Fruit fly (Drosophila melanogaster) whole organism, prepupa: ENCODE measurements around the gene mthl5.

Source experiments
- Blimp-1 ChIP-seq: fragments of 200-800 bp; sonication (Bioruptor generic); optimal IDR thresholded peaks from 3 replicates; lab custom pipeline; 2017; ENCODE audit warnings: missing biosample characterization, missing genetic modification characterization, mild to moderate bottlenecking, moderate library complexity, missing genetic modification reagents
- CG10631 ChIP-seq: fragments of 200-800 bp; sonication (Bioruptor generic); optimal IDR thresholded peaks from 2 replicates; lab custom pipeline; 2016; ENCODE audit warnings: missing biosample characterization, missing genetic modification characterization
- CG11294 ChIP-seq: fragments of 200-800 bp; sonication (Bioruptor generic); IDR thresholded peaks from 2 replicates; pipeline ENCODE4 v1.3.6; 2022; ENCODE audit warnings: missing biosample characterization, missing genetic modification characterization
- CG11762 ChIP-seq: fragments of 200-800 bp; sonication (Bioruptor generic); optimal IDR thresholded peaks from 3 replicates; lab custom pipeline; 2016; ENCODE audit warnings: missing biosample characterization, missing genetic modification characterization; ENCODE audit not compliant: insufficient read depth
- CG11902 ChIP-seq: fragments of 200-800 bp; sonication (Bioruptor generic); optimal IDR thresholded peaks from 3 replicates; lab custom pipeline; 2016; ENCODE audit warnings: missing biosample characterization, missing genetic modification characterization
- CG15336 ChIP-seq: fragments of 200-800 bp; sonication (Bioruptor generic); IDR thresholded peaks from 2 replicates; pipeline ENCODE4 v1.3.6; 2022; ENCODE audit warnings: missing biosample characterization, missing genetic modification characterization
- CG16779 ChIP-seq: fragments of 200-800 bp; sonication (Bioruptor generic); optimal IDR thresholded peaks from 3 replicates; lab custom pipeline; 2017; ENCODE audit warnings: missing biosample characterization, mild to moderate bottlenecking, missing genetic modification characterization
- CG3032 ChIP-seq: fragments of 200-800 bp; optimal IDR thresholded peaks from 2 replicates; lab custom pipeline; 2019; ENCODE audit warnings: missing biosample characterization, mild to moderate bottlenecking, missing genetic modification characterization, moderate library complexity
- CG31627 ChIP-seq: fragments of 200-800 bp; sonication (Bioruptor generic); optimal IDR thresholded peaks from 3 replicates; lab custom pipeline; 2016; ENCODE audit warnings: missing biosample characterization, missing genetic modification characterization
- CG32006 ChIP-seq: fragments of 200-800 bp; sonication (Bioruptor generic); optimal IDR thresholded peaks from 3 replicates; lab custom pipeline; 2017; ENCODE audit warnings: missing biosample characterization, mild to moderate bottlenecking, missing genetic modification characterization
- CG34406 ChIP-seq: fragments of 200-800 bp; sonication (Bioruptor generic); optimal IDR thresholded peaks from 3 replicates; lab custom pipeline; 2016; ENCODE audit warnings: missing biosample characterization, missing genetic modification characterization
- CG3919 ChIP-seq: fragments of 200-800 bp; sonication (Bioruptor generic); optimal IDR thresholded peaks from 3 replicates; lab custom pipeline; 2016; ENCODE audit warnings: missing biosample characterization, missing genetic modification characterization
- CG4318 ChIP-seq: fragments of 200-800 bp; sonication (Bioruptor generic); optimal IDR thresholded peaks from 3 replicates; lab custom pipeline; 2017; ENCODE audit warnings: missing biosample characterization, mild to moderate bottlenecking, missing genetic modification characterization
- CG6808 ChIP-seq: fragments of 200-800 bp; sonication (Bioruptor generic); optimal IDR thresholded peaks from 3 replicates; lab custom pipeline; 2017; ENCODE audit warnings: missing biosample characterization, missing genetic modification characterization, mild to moderate bottlenecking, moderate library complexity, missing genetic modification reagents
- CG6854 ChIP-seq: fragments of 200-800 bp; sonication (Bioruptor generic); optimal IDR thresholded peaks from 2 replicates; lab custom pipeline; 2017; ENCODE audit warnings: missing biosample characterization, mild to moderate bottlenecking, missing genetic modification characterization
- CG7368 ChIP-seq: fragments of 200-800 bp; sonication (Bioruptor generic); optimal IDR thresholded peaks from 3 replicates; lab custom pipeline; 2016; ENCODE audit warnings: missing biosample characterization, missing genetic modification characterization
- CG8119 ChIP-seq: fragments of 200-800 bp; sonication (Bioruptor generic); IDR thresholded peaks from 3 replicates; pipeline ENCODE4 v1.3.6; 2022; ENCODE audit warnings: missing biosample characterization, missing genetic modification characterization
- CG8319 ChIP-seq: fragments of 200-800 bp; sonication (Bioruptor generic); optimal IDR thresholded peaks from 3 replicates; lab custom pipeline; 2016; ENCODE audit warnings: missing biosample characterization, missing genetic modification characterization
- CG8632 ChIP-seq: fragments of 200-800 bp; sonication (Bioruptor generic); optimal IDR thresholded peaks from 3 replicates; lab custom pipeline; 2016; ENCODE audit warnings: missing biosample characterization, missing genetic modification characterization
- Eip75B ChIP-seq: fragments of 200-800 bp; sonication (Bioruptor generic); optimal IDR thresholded peaks from 3 replicates; lab custom pipeline; 2016; ENCODE audit warnings: missing biosample characterization, missing genetic modification characterization
- Eip78C ChIP-seq: fragments of 200-800 bp; sonication (Bioruptor generic); peaks from one replicate; lab custom pipeline; 2016; ENCODE audit warnings: missing biosample characterization, missing genetic modification characterization
- Eip93F ChIP-seq: fragments of 200-800 bp; sonication (Bioruptor generic); optimal IDR thresholded peaks from 2 replicates; lab custom pipeline; 2016; ENCODE audit warnings: missing biosample characterization, mild to moderate bottlenecking, missing genetic modification characterization
- Gug ChIP-seq: fragments of 200-800 bp; sonication (Bioruptor generic); IDR thresholded peaks from 2 replicates; pipeline ENCODE4 v1.3.6; 2022; ENCODE audit warnings: missing biosample characterization, missing genetic modification characterization
- Hr38 ChIP-seq: sonication (Bioruptor generic); optimal IDR thresholded peaks from 2 replicates; lab custom pipeline; 2016; ENCODE audit warnings: missing biosample characterization, missing genetic modification characterization
- Hr39 ChIP-seq: fragments of 200-800 bp; sonication (Bioruptor generic); optimal IDR thresholded peaks from 2 replicates; lab custom pipeline; 2016; ENCODE audit warnings: missing biosample characterization, missing genetic modification characterization
- Hr4 ChIP-seq: fragments of 200-800 bp; sonication (Bioruptor generic); optimal IDR thresholded peaks from 3 replicates; lab custom pipeline; 2016; ENCODE audit warnings: missing biosample characterization, missing genetic modification characterization
- OdsH ChIP-seq: fragments of 200-800 bp; sonication (Bioruptor generic); optimal IDR thresholded peaks from 3 replicates; lab custom pipeline; 2016; ENCODE audit warnings: missing biosample characterization, missing genetic modification characterization
- Smox ChIP-seq: fragments of 200-800 bp; sonication (Bioruptor generic); optimal IDR thresholded peaks from 3 replicates; lab custom pipeline; 2016; ENCODE audit warnings: missing biosample characterization, missing genetic modification characterization
- Sox102F ChIP-seq: fragments of 200-800 bp; sonication (Bioruptor generic); optimal IDR thresholded peaks from 2 replicates; lab custom pipeline; 2016; ENCODE audit warnings: missing biosample characterization, mild to moderate bottlenecking, missing genetic modification characterization
- Sox15 ChIP-seq: fragments of 200-800 bp; sonication (Bioruptor generic); optimal IDR thresholded peaks from 3 replicates; lab custom pipeline; 2016; ENCODE audit warnings: missing biosample characterization, missing genetic modification characterization
- achi ChIP-seq: fragments of 200-800 bp; sonication (Bioruptor generic); optimal IDR thresholded peaks from 3 replicates; lab custom pipeline; 2016; ENCODE audit warnings: missing biosample characterization, missing genetic modification characterization
- cyc ChIP-seq: fragments of 200-800 bp; sonication (Bioruptor generic); optimal IDR thresholded peaks from 3 replicates; lab custom pipeline; 2016; ENCODE audit warnings: missing biosample characterization, missing genetic modification characterization
- dac ChIP-seq: fragments of 200-800 bp; sonication (Bioruptor generic); optimal IDR thresholded peaks from 2 replicates; lab custom pipeline; 2017; ENCODE audit warnings: missing biosample characterization, mild to moderate bottlenecking, missing genetic modification characterization
- dsx ChIP-seq: fragments of 200-800 bp; optimal IDR thresholded peaks from 3 replicates; lab custom pipeline; 2019; ENCODE audit warnings: missing biosample characterization, mild to moderate bottlenecking, missing genetic modification characterization, moderate library complexity; ENCODE audit not compliant: poor library complexity, severe bottlenecking
- eg ChIP-seq: fragments of 200-800 bp; sonication (Bioruptor generic); IDR thresholded peaks from 3 replicates; pipeline ENCODE4 v1.3.6; 2022; ENCODE audit warnings: missing biosample characterization, missing genetic modification characterization
- esn ChIP-seq: fragments of 200-800 bp; sonication (Bioruptor generic); optimal IDR thresholded peaks from 2 replicates; lab custom pipeline; 2016; ENCODE audit warnings: missing biosample characterization, mild to moderate bottlenecking, missing genetic modification characterization, moderate library complexity
- fd59A ChIP-seq: fragments of 200-800 bp; sonication (Bioruptor generic); optimal IDR thresholded peaks from 2 replicates; lab custom pipeline; 2017; ENCODE audit warnings: missing biosample characterization, mild to moderate bottlenecking, missing genetic modification characterization, missing genetic modification reagents
- fd85E ChIP-seq: fragments of 200-800 bp; sonication (Bioruptor generic); optimal IDR thresholded peaks from 3 replicates; lab custom pipeline; 2016; ENCODE audit warnings: missing biosample characterization, missing genetic modification characterization
- fkh ChIP-seq: fragments of 200-800 bp; sonication (Bioruptor generic); optimal IDR thresholded peaks from 3 replicates; lab custom pipeline; 2017; ENCODE audit warnings: missing biosample characterization, mild to moderate bottlenecking, missing genetic modification characterization, moderate library complexity
- lz ChIP-seq: fragments of 200-800 bp; sonication (Bioruptor generic); optimal IDR thresholded peaks from 3 replicates; lab custom pipeline; 2016; ENCODE audit warnings: missing biosample characterization, missing genetic modification characterization
- pdm3 ChIP-seq: fragments of 200-800 bp; sonication (Bioruptor generic); optimal IDR thresholded peaks from 3 replicates; lab custom pipeline; 2016; ENCODE audit warnings: missing biosample characterization, missing genetic modification characterization
- spab ChIP-seq: fragments of 200-800 bp; sonication (Bioruptor generic); optimal IDR thresholded peaks from 2 replicates; lab custom pipeline; 2017; ENCODE audit warnings: missing biosample characterization, mild to moderate bottlenecking, missing genetic modification characterization, missing genetic modification reagents
- ss ChIP-seq, 2 experiments: fragments of 200-800 bp; sonication (Bioruptor generic); optimal IDR thresholded peaks; 2 replicates in 1 of 2; 3 replicates in 1 of 2; lab custom pipeline; 2017 to 2018; ENCODE audit warnings: mild to moderate bottlenecking in 2 of 2, missing biosample characterization in 2 of 2, missing genetic modification characterization in 2 of 2, moderate library complexity in 1 of 2
- svp ChIP-seq: fragments of 200-800 bp; sonication (Bioruptor generic); peaks from one replicate; lab custom pipeline; 2016; ENCODE audit warnings: missing biosample characterization, missing genetic modification characterization
- vri ChIP-seq: fragments of 200-800 bp; sonication (Bioruptor generic); optimal IDR thresholded peaks from 3 replicates; lab custom pipeline; 2016; ENCODE audit warnings: missing biosample characterization, mild to moderate bottlenecking, missing genetic modification characterization

mthl5 gene

dm6 chr3R:11888038-11888567 is 1.1 kb upstream of the mthl5 start (continued):
- no peak for TF ChIP-seq Hr38 (GFP tag; lab: Kevin White, UChicago)
- TF ChIP-seq CG8319: no peak
- peak; percentile 51; the same call in 1 of the 3 replicates for TF ChIP-seq CG8119 (GFP tag; lab: Robert Waterston, UW)
- TF ChIP-seq CG6808: no peak
- TF ChIP-seq CG3919 (GFP tag; lab: Kevin White, UChicago): no peak
- peak; percentile 54 for TF ChIP-seq Sox102F
- TF ChIP-seq CG11902 (GFP tag; lab: Kevin White, UChicago): peak; percentile 79
- TF ChIP-seq CG8632 (GFP tag; lab: Kevin White, UChicago): peak; percentile 3

- TF ChIP-seq CG8632 (GFP tag; lab: Kevin White, UChicago) (no peak), CG10631 (GFP tag; lab: Kevin White, UChicago) (no peak), CG3032 (tag; lab: Kevin White, UChicago) (no peak)
Observed at dm6 chr3R:11883129-11883528, 3.8 kb downstream of the mthl5 start.

dm6 chr3R:11882506-11882953 is 4.4 kb downstream of the mthl5 start, which contains the start of the genes CG6962 and CG31368:
TSS of gene CG6962 (minus strand) at chr3R:11882534.
TSS of gene CG31368 (plus strand) at chr3R:11882790.
- TF ChIP-seq fd85E: no peak
- no peak for TF ChIP-seq ss (GFP tag; optimal IDR thresholded peaks at IDR 0.05; lab: Kevin White, UChicago)
- peak; percentile 53; the same call in 1 of the 2 replicates for TF ChIP-seq CG15336 (GFP tag; lab: Robert Waterston, UW)
- peak; percentile 82 for TF ChIP-seq eg (GFP tag; lab: Robert Waterston, UW)
- peak; percentile 78 for TF ChIP-seq lz (GFP tag; lab: Kevin White, UChicago)
- TF ChIP-seq Eip93F (GFP tag; lab: Kevin White, UChicago): peak; percentile 45
- peak; percentile 2 for TF ChIP-seq CG8632 (GFP tag; lab: Kevin White, UChicago)
- TF ChIP-seq Hr39 (GFP tag; lab: Kevin White, UChicago): peak; percentile 75
- TF ChIP-seq CG34406 (GFP tag; lab: Kevin White, UChicago): peak; percentile 38
- TF ChIP-seq dsx (GFP tag; lab: Kevin White, UChicago): no peak
- TF ChIP-seq CG11294 (GFP tag; lab: Robert Waterston, UW): peak; percentile 50; the same call in 1 of the 2 replicates
- peak; percentile 81 for TF ChIP-seq Hr4
- TF ChIP-seq fkh: peak; percentile 73
- TF ChIP-seq fd59A (GFP tag; lab: Kevin White, UChicago): peak; percentile 15
- no peak for TF ChIP-seq CG6854 (GFP tag; lab: Kevin White, UChicago)
- no peak for TF ChIP-seq vri
- peak; percentile 80 for TF ChIP-seq Gug (GFP tag; lab: Robert Waterston, UW)
- TF ChIP-seq CG32006 (GFP tag; lab: Kevin White, UChicago): peak; percentile 69
- peak; percentile 75 for TF ChIP-seq cyc (GFP tag; lab: Kevin White, UChicago)
- TF ChIP-seq CG8119 (GFP tag; lab: Robert Waterston, UW): peak; percentile 50; the same call in 1 of the 3 replicates
- TF ChIP-seq Hr38 (GFP tag; lab: Kevin White, UChicago): no peak
- peak; percentile 71 for TF ChIP-seq Smox (GFP tag; lab: Kevin White, UChicago)
- TF ChIP-seq CG3919 (GFP tag; lab: Kevin White, UChicago): peak; percentile 72
- TF ChIP-seq Sox15 (GFP tag; lab: Kevin White, UChicago): peak; percentile 69
- TF ChIP-seq CG3032 (tag; lab: Kevin White, UChicago): peak; percentile 82
- TF ChIP-seq achi (GFP tag; lab: Kevin White, UChicago): peak; percentile 57
- TF ChIP-seq esn: peak; percentile 74
- peak; percentile 85 for TF ChIP-seq Eip78C (GFP tag; lab: Kevin White, UChicago)
- no peak for TF ChIP-seq svp (GFP tag; lab: Kevin White, UChicago)
- TF ChIP-seq CG4318 (GFP tag; lab: Kevin White, UChicago): peak; percentile 59
- peak; percentile 71 for TF ChIP-seq Eip75B (GFP tag; lab: Kevin White, UChicago)
- no peak for TF ChIP-seq CG7368
- peak; percentile 40 for TF ChIP-seq Sox102F
- peak; percentile 54 for TF ChIP-seq dac
- no peak for TF ChIP-seq CG11762
- peak; percentile 77 for TF ChIP-seq pdm3 (GFP tag; lab: Kevin White, UChicago)
- peak; percentile 62 for TF ChIP-seq CG11902 (GFP tag; lab: Kevin White, UChicago)
- no peak for TF ChIP-seq spab (GFP tag; lab: Kevin White, UChicago)
- TF ChIP-seq CG31627 (GFP tag; lab: Kevin White, UChicago): peak; percentile 77
- TF ChIP-seq CG16779 (tag; lab: Kevin White, UChicago): no peak
- no peak for TF ChIP-seq CG6808
- TF ChIP-seq CG8319: peak; percentile 36
- no peak for TF ChIP-seq Blimp-1 (GFP tag; lab: Kevin White, UChicago)
- peak; percentile 79 for TF ChIP-seq OdsH (GFP tag; lab: Kevin White, UChicago)
